Worm (Caenorhabditis elegans) whole organism, mixed stage, embryonic: Measurements from ENCODE around the gene srx-67.

Experiments
- blmp-1 ChIP-seq: fragments of 150-350 bp; optimal IDR thresholded peaks from 2 replicates; lab custom pipeline; 2014; ENCODE audit warnings: missing biosample characterization, missing genetic modification characterization
- flh-1 ChIP-seq: fragments of 200-800 bp; sonication (Bioruptor generic); optimal IDR thresholded peaks from 2 replicates; lab custom pipeline; 2018; ENCODE audit warnings: mild to moderate bottlenecking, missing genetic modification characterization, moderate library complexity, missing compliant biosample characterization
- hlh-1 ChIP-seq: fragments of 150-350 bp; optimal IDR thresholded peaks from 2 replicates; lab custom pipeline; 2014; ENCODE audit warnings: missing biosample characterization, missing genetic modification reagents, missing genetic modification characterization
- mep-1 ChIP-seq: fragments of 150-350 bp; optimal IDR thresholded peaks from 2 replicates; lab custom pipeline; 2017; ENCODE audit warnings: missing biosample characterization, missing genetic modification reagents, missing genetic modification characterization, inconsistent platforms
- nhr-76 ChIP-seq: sonication (generic microtip); optimal IDR thresholded peaks from 2 replicates; lab custom pipeline; 2017; ENCODE audit warnings: missing biosample characterization, missing genetic modification characterization
- snpc-4 ChIP-seq: fragments of 150-350 bp; optimal IDR thresholded peaks from 2 replicates; lab custom pipeline; 2014; ENCODE audit warnings: missing biosample characterization, missing genetic modification characterization
- unc-62 ChIP-seq: fragments of 150-350 bp; optimal IDR thresholded peaks from 2 replicates; lab custom pipeline; 2014; ENCODE audit warnings: missing biosample characterization, missing genetic modification reagents, missing genetic modification characterization

DNA sequence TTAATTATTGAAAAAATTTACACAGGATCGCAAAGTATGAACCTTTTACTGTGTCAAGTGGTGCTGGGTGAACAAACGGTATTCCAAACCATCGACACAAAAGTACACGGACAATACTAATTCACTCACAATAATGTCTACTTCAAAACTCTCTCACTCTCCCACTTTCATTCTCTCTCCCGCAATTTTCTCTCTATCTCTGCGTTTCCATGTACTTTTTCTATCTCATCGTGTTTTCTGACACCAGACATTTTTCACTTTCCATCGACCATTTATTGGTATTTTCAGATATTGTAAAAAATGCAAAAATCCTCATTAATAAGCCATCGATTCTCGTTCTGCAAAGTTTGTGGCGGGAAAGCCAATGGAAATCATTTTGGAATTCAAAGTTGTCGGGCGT, 10.7 kb upstream of the srx-67 start, which contains the start of gene nhr-156:
- TF ChIP-seq mep-1 (tag; lab: Kevin White, UChicago) (no peak), nhr-76 (no peak), flh-1 (no peak), snpc-4 (no peak), unc-62 (GFP tag; lab: Kevin White, UChicago) (no peak), hlh-1 (tag; lab: Kevin White, UChicago) (no peak), blmp-1 (tag; lab: Kevin White, UChicago) (no peak)
